In the genomic region with DNA sequence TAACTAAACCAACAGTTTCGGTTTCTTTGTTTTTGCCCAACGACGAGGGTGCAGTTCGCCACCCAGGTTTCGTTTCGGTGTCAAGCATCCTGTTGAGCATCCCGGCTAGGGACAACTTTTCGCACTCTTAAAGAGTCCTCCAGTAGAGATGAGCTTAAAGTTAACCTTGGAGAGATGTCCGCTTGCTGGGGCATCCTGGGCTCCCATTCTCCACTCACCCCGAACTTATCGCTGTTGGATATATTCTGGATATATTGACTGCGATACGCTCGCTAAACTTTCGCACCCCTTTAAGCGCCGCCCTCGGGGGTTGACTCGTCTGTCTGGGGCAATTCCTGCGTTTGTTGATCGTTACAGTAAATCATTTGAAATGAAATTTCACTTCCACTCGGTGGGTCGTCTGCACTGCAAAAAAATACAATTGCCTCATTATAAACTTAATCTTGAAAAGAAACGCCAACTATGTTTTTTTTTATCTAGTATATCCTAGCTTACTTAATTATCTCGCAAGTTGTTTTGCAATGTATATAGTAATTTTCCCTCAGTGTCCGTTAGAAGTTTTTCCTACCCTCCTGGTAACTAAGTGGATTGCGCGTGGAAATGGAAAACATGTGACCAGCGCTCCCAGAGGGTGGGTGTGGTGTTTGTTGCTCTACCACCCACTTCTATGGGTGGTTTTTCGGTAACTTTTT, we compare ENCODE assay signal across 1 fruit fly cellular context.
A peak's percentile ranks its signal among the peaks of the same experiment; 100 is the strongest.
TF ChIP-seq lines count a peak whose summit lies in the region.

No protein-coding gene starts in this region.

TF ChIP-seq in whole organism, embryonic, 481 proteins besides CTCF, POLR2A, EP300 and RAD21 (continued from another document):
- peak; percentile 78 for TF ChIP-seq nmo (GFP tag; optimal IDR thresholded peaks at IDR 0.05; lab: Kevin White, UChicago)
- no peak for TF ChIP-seq HLH4C (GFP tag; IDR thresholded peaks at IDR 0.05; lab: Robert Waterston, UW; ENCODE audit: partially characterized antibody)
- TF ChIP-seq stwl (tag; optimal IDR thresholded peaks at IDR 0.05; lab: Kevin White, UChicago): no peak
- no peak for TF ChIP-seq CG30020 (tag; optimal IDR thresholded peaks at IDR 0.05; lab: Kevin White, UChicago)
- TF ChIP-seq pita (GFP tag; optimal IDR thresholded peaks at IDR 0.05; lab: Kevin White, UChicago): no peak
- peak in 1 of 2 experiments; percentile 2 for TF ChIP-seq Hr78 (GFP tag; optimal IDR thresholded peaks at IDR 0.05; lab: Kevin White, UChicago)
- TF ChIP-seq Bgb (GFP tag; IDR thresholded peaks at IDR 0.05; lab: Robert Waterston, UW; ENCODE audit: partially characterized antibody): no peak
- no peak for TF ChIP-seq ash1 (GFP tag; optimal IDR thresholded peaks at IDR 0.05; lab: Kevin White, UChicago)
- TF ChIP-seq ranshi (GFP tag; IDR thresholded peaks at IDR 0.05; lab: Robert Waterston, UW): peak; percentile 69
- TF ChIP-seq CG3407 (GFP tag; optimal IDR thresholded peaks at IDR 0.05; lab: Kevin White, UChicago): peak; percentile 53
- TF ChIP-seq Mad (GFP tag; optimal IDR thresholded peaks at IDR 0.05; lab: Kevin White, UChicago): peak; percentile 62
- TF ChIP-seq CG18599 (GFP tag; optimal IDR thresholded peaks at IDR 0.05; lab: Kevin White, UChicago): peak; percentile 88
- peak; percentile 41 for TF ChIP-seq CG1647 (GFP tag; optimal IDR thresholded peaks at IDR 0.05; lab: Kevin White, UChicago)
- TF ChIP-seq Doc3 (GFP tag; IDR thresholded peaks at IDR 0.05; lab: Robert Waterston, UW; ENCODE audit: partially characterized antibody): no peak
- no peak for TF ChIP-seq Jarid2 (GFP tag; optimal IDR thresholded peaks at IDR 0.05; lab: Kevin White, UChicago)
- no peak for TF ChIP-seq hkb (optimal IDR thresholded peaks at IDR 0.05; lab: Kevin White, UChicago)
- TF ChIP-seq hkb (GFP tag; IDR thresholded peaks at IDR 0.05; lab: Robert Waterston, UW): peak; percentile 91
- no peak for TF ChIP-seq inv (GFP tag; IDR thresholded peaks at IDR 0.05; lab: Robert Waterston, UW; ENCODE audit: partially characterized antibody)
- peak; percentile 67 for TF ChIP-seq kni (GFP tag; optimal IDR thresholded peaks at IDR 0.05; lab: Kevin White, UChicago)
- TF ChIP-seq lmd (GFP tag; IDR thresholded peaks at IDR 0.05; lab: Robert Waterston, UW): peak; percentile 88
- peak; percentile 79; the same call in 2 of the 3 replicates for TF ChIP-seq CG11456 (GFP tag; IDR thresholded peaks at IDR 0.05; lab: Robert Waterston, UW)
- peak; percentile 75 for TF ChIP-seq Oaz (GFP tag; IDR thresholded peaks at IDR 0.05; lab: Robert Waterston, UW)
- TF ChIP-seq trh (GFP tag; optimal IDR thresholded peaks at IDR 0.05; lab: Kevin White, UChicago): no peak
- TF ChIP-seq CG6254 (GFP tag; optimal IDR thresholded peaks at IDR 0.05; lab: Kevin White, UChicago): peak; percentile 21
- TF ChIP-seq CG7271 (tag; optimal IDR thresholded peaks at IDR 0.05; lab: Kevin White, UChicago): no peak
- TF ChIP-seq stc (GFP tag; IDR thresholded peaks at IDR 0.05; lab: Robert Waterston, UW): peak; percentile 82
- TF ChIP-seq CG6175 (GFP tag; IDR thresholded peaks at IDR 0.05; lab: Robert Waterston, UW): 0 out of 3 replicates have a peak, but pooled peaks have one; percentile 42
- no peak for TF ChIP-seq MBD-R2 (GFP tag; IDR thresholded peaks at IDR 0.05; lab: Robert Waterston, UW)
- TF ChIP-seq fu2 (GFP tag; optimal IDR thresholded peaks at IDR 0.05; lab: Kevin White, UChicago): peak; percentile 46
- TF ChIP-seq sr (GFP tag; IDR thresholded peaks at IDR 0.05; lab: Robert Waterston, UW): peak; percentile 68; the same call in 2 of the 3 replicates
- TF ChIP-seq sisA (GFP tag; IDR thresholded peaks at IDR 0.05; lab: Robert Waterston, UW): peak; percentile 86
- peak; percentile 58 for TF ChIP-seq disco-r (GFP tag; optimal IDR thresholded peaks at IDR 0.05; lab: Kevin White, UChicago)
- TF ChIP-seq CG13894 (tag; optimal IDR thresholded peaks at IDR 0.05; lab: Kevin White, UChicago): peak; percentile 82
- peak; percentile 49 for TF ChIP-seq dm (GFP tag; optimal IDR thresholded peaks at IDR 0.05; lab: Kevin White, UChicago)
- TF ChIP-seq CG7963 (GFP tag; IDR thresholded peaks at IDR 0.05; lab: Robert Waterston, UW; ENCODE audit: partially characterized antibody): no peak
- TF ChIP-seq tna (GFP tag; IDR thresholded peaks at IDR 0.05; lab: Robert Waterston, UW; ENCODE audit: partially characterized antibody): no peak
- no peak for TF ChIP-seq fd102C (GFP tag; optimal IDR thresholded peaks at IDR 0.05; lab: Kevin White, UChicago)
- TF ChIP-seq CG15601 (tag; optimal IDR thresholded peaks at IDR 0.05; lab: Kevin White, UChicago): peak; percentile 79
- TF ChIP-seq CG12744 (GFP tag; optimal IDR thresholded peaks at IDR 0.05; lab: Kevin White, UChicago): peak; percentile 69
- no peak for TF ChIP-seq vnd (GFP tag; IDR thresholded peaks at IDR 0.05; lab: Robert Waterston, UW; ENCODE audit: partially characterized antibody)
- peak; percentile 80 for TF ChIP-seq sqz (GFP tag; optimal IDR thresholded peaks at IDR 0.05; lab: Kevin White, UChicago)
- peak; percentile 48 for TF ChIP-seq CG9437 (GFP tag; optimal IDR thresholded peaks at IDR 0.05; lab: Kevin White, UChicago)
- TF ChIP-seq CG12071 (GFP tag; optimal IDR thresholded peaks at IDR 0.05; lab: Kevin White, UChicago): peak; percentile 74
- TF ChIP-seq zen2 (GFP tag; IDR thresholded peaks at IDR 0.05; lab: Robert Waterston, UW; ENCODE audit: partially characterized antibody): no peak
- peak; percentile 76 to 85 for TF ChIP-seq Hr51 (GFP tag; optimal IDR thresholded peaks at IDR 0.05; lab: Kevin White, UChicago)
